Fruit fly (Drosophila melanogaster) whole organism, embryonic: Measurements from ENCODE around the gene CG7991.

ENCODE experiments used
- Atf3 ChIP-seq: fragments of 200-800 bp; sonication (Bioruptor generic); optimal IDR thresholded peaks from 3 replicates; lab custom pipeline; 2016; ENCODE audit warnings: missing biosample characterization, missing genetic modification characterization
- B-H1 ChIP-seq: fragments of 200-800 bp; sonication (Bioruptor generic); IDR thresholded peaks from 3 replicates; pipeline ENCODE4 v1.3.6; 2022; ENCODE audit warnings: missing biosample characterization, missing genetic modification characterization
- CG10543 ChIP-seq: fragments of 200-800 bp; sonication (Bioruptor generic); optimal IDR thresholded peaks from 3 replicates; lab custom pipeline; 2017; ENCODE audit warnings: missing biosample characterization, mild to moderate bottlenecking, missing genetic modification characterization, moderate library complexity
- CG11696 ChIP-seq: fragments of 200-800 bp; sonication (Bioruptor generic); IDR thresholded peaks from 2 replicates; pipeline ENCODE4 v1.3.6; 2022; ENCODE audit warnings: missing biosample characterization, missing genetic modification characterization
- CG1647 ChIP-seq: fragments of 200-800 bp; sonication (Bioruptor generic); optimal IDR thresholded peaks from 3 replicates; lab custom pipeline; 2016; ENCODE audit warnings: missing biosample characterization, missing genetic modification characterization
- CG16813 ChIP-seq: fragments of 200-800 bp; sonication (Bioruptor generic); IDR thresholded peaks from 3 replicates; pipeline ENCODE4 v1.3.6; 2022; ENCODE audit warnings: missing biosample characterization, missing genetic modification characterization; ENCODE audit not compliant: partially characterized antibody
- CG17186 ChIP-seq: fragments of 200-800 bp; sonication (Bioruptor generic); optimal IDR thresholded peaks from 3 replicates; lab custom pipeline; 2017; ENCODE audit warnings: missing biosample characterization, missing genetic modification reagents, missing genetic modification characterization
- CG18011 ChIP-seq: fragments of 200-800 bp; sonication (Bioruptor generic); optimal IDR thresholded peaks from 2 replicates; lab custom pipeline; 2017; ENCODE audit warnings: missing biosample characterization, missing genetic modification characterization, mild to moderate bottlenecking, moderate library complexity, missing genotype
- CG1832 ChIP-seq: fragments of 200-800 bp; sonication (Bioruptor generic); optimal IDR thresholded peaks from 2 replicates; lab custom pipeline; 2017; ENCODE audit warnings: missing biosample characterization, mild to moderate bottlenecking, missing genetic modification characterization, inconsistent platforms
- CG18619 ChIP-seq: fragments of 200-800 bp; sonication (Bioruptor generic); optimal IDR thresholded peaks from 3 replicates; lab custom pipeline; 2017; ENCODE audit warnings: missing biosample characterization, mild to moderate bottlenecking, missing genetic modification characterization
- CG30431 ChIP-seq: fragments of 200-800 bp; sonication (Bioruptor generic); optimal IDR thresholded peaks from 2 replicates; lab custom pipeline; 2017; ENCODE audit warnings: missing biosample characterization, missing genetic modification characterization
- CG31365 ChIP-seq: fragments of 200-800 bp; sonication (Bioruptor generic); optimal IDR thresholded peaks from 2 replicates; lab custom pipeline; 2018; ENCODE audit warnings: missing biosample characterization, mild to moderate bottlenecking, missing genetic modification characterization
- CG3847 ChIP-seq: fragments of 200-800 bp; sonication (Bioruptor generic); IDR thresholded peaks from 2 replicates; pipeline ENCODE4 v1.3.6; 2022; ENCODE audit warnings: missing biosample characterization, missing genetic modification characterization
- CG5180 ChIP-seq: fragments of 200-800 bp; sonication (Bioruptor generic); optimal IDR thresholded peaks from 3 replicates; lab custom pipeline; 2017; ENCODE audit warnings: missing biosample characterization, missing genetic modification characterization, mild to moderate bottlenecking, moderate library complexity, missing genetic modification reagents
- CG7271 ChIP-seq: fragments of 200-800 bp; sonication (Bioruptor generic); optimal IDR thresholded peaks from 2 replicates; lab custom pipeline; 2018; ENCODE audit warnings: missing biosample characterization, mild to moderate bottlenecking, missing genetic modification characterization, moderate library complexity
- CG7556 ChIP-seq: fragments of 200-800 bp; sonication (Bioruptor generic); optimal IDR thresholded peaks from 2 replicates; lab custom pipeline; 2017; ENCODE audit warnings: missing biosample characterization, mild to moderate bottlenecking, missing genetic modification characterization
- CG8089 ChIP-seq: fragments of 200-800 bp; sonication (Bioruptor generic); optimal IDR thresholded peaks from 3 replicates; lab custom pipeline; 2016; ENCODE audit warnings: missing biosample characterization, missing genetic modification characterization
- CG8944 ChIP-seq: fragments of 200-800 bp; sonication (Bioruptor generic); optimal IDR thresholded peaks from 3 replicates; lab custom pipeline; 2016; ENCODE audit warnings: missing biosample characterization, missing genetic modification characterization
- CG9817 ChIP-seq: fragments of 200-800 bp; sonication (Bioruptor generic); optimal IDR thresholded peaks from 2 replicates; lab custom pipeline; 2018; ENCODE audit warnings: missing biosample characterization, mild to moderate bottlenecking, missing genetic modification characterization, moderate library complexity
- CoRest ChIP-seq: fragments of 200-800 bp; sonication (Bioruptor generic); optimal IDR thresholded peaks from 3 replicates; lab custom pipeline; 2018; ENCODE audit warnings: missing biosample characterization, mild to moderate bottlenecking, missing genetic modification characterization, moderate library complexity
- CrebB ChIP-seq: fragments of 200-800 bp; sonication (Bioruptor generic); optimal IDR thresholded peaks from 3 replicates; lab custom pipeline; 2018; ENCODE audit warnings: missing biosample characterization, mild to moderate bottlenecking, missing genetic modification characterization
- Dip3 ChIP-seq: fragments of 200-800 bp; sonication (Bioruptor generic); optimal IDR thresholded peaks from 3 replicates; lab custom pipeline; 2016; ENCODE audit warnings: missing biosample characterization, missing genetic modification characterization
- Dp ChIP-seq: fragments of 200-800 bp; sonication (Bioruptor generic); optimal IDR thresholded peaks from 2 replicates; lab custom pipeline; 2018; ENCODE audit warnings: missing biosample characterization, mild to moderate bottlenecking, missing genetic modification characterization, moderate library complexity
- Ets97D ChIP-seq: fragments of 200-800 bp; sonication (Bioruptor generic); optimal IDR thresholded peaks from 3 replicates; lab custom pipeline; 2016; ENCODE audit warnings: missing biosample characterization, missing genetic modification characterization
- Hr78 ChIP-seq, 2 experiments: fragments of 200-800 bp in 1 of 2; fragments of >200 bp in 1 of 2; sonication (Bioruptor generic) in 1 of 2; optimal IDR thresholded peaks; 2 replicates each; lab custom pipeline; 2017 to 2019; ENCODE audit warnings: missing biosample characterization in 2 of 2, missing genetic modification characterization in 2 of 2, mild to moderate bottlenecking in 1 of 2, moderate library complexity in 1 of 2
- Kr ChIP-seq: fragments of 200-800 bp; sonication (Bioruptor generic); optimal IDR thresholded peaks from 2 replicates; lab custom pipeline; 2017; ENCODE audit warnings: missing biosample characterization, mild to moderate bottlenecking, missing genetic modification characterization
- MBD-R2 ChIP-seq: fragments of 200-800 bp; sonication (Bioruptor generic); IDR thresholded peaks from 2 replicates; pipeline ENCODE4 v1.3.6; 2022; ENCODE audit warnings: missing biosample characterization, missing genetic modification characterization
- Med ChIP-seq: fragments of 200-800 bp; sonication (Bioruptor generic); peaks from one replicate; lab custom pipeline; 2016; ENCODE audit warnings: missing biosample characterization, missing genetic modification characterization, mild to moderate bottlenecking, inconsistent platforms, moderate library complexity
- Mrtf ChIP-seq: fragments of 200-800 bp; sonication (Bioruptor generic); IDR thresholded peaks from 3 replicates; pipeline ENCODE4 v1.3.6; 2022; ENCODE audit warnings: missing biosample characterization, missing genetic modification characterization
- Oaz ChIP-seq: fragments of 200-800 bp; sonication (Bioruptor generic); IDR thresholded peaks from 2 replicates; pipeline ENCODE4 v1.3.6; 2022; ENCODE audit warnings: missing biosample characterization, missing genetic modification characterization
- Opbp ChIP-seq: fragments of 200-800 bp; sonication (Bioruptor generic); IDR thresholded peaks from 3 replicates; pipeline ENCODE4 v1.3.6; 2022; ENCODE audit warnings: missing biosample characterization, missing genetic modification characterization; ENCODE audit not compliant: partially characterized antibody
- Tbp ChIP-seq: fragments of >200 bp; optimal IDR thresholded peaks from 2 replicates; lab custom pipeline; 2018; ENCODE audit warnings: missing biosample characterization, missing genetic modification characterization
- ap ChIP-seq: fragments of 200-800 bp; sonication (Bioruptor generic); IDR thresholded peaks from 2 replicates; pipeline ENCODE4 v1.3.6; 2022; ENCODE audit warnings: missing biosample characterization, missing genetic modification characterization
- ara ChIP-seq: fragments of 200-800 bp; sonication (Bioruptor generic); IDR thresholded peaks from 2 replicates; pipeline ENCODE4 v1.3.6; 2022; ENCODE audit warnings: missing biosample characterization, missing genetic modification characterization
- crc ChIP-seq: fragments of 200-800 bp; sonication (Bioruptor generic); optimal IDR thresholded peaks from 2 replicates; lab custom pipeline; 2016; ENCODE audit warnings: missing biosample characterization, missing genetic modification characterization
- en ChIP-seq: fragments of 200-800 bp; sonication (Bioruptor generic); optimal IDR thresholded peaks from 2 replicates; lab custom pipeline; 2016; ENCODE audit warnings: missing biosample characterization, missing genetic modification characterization
- fu2 ChIP-seq: fragments of 200-800 bp; sonication (Bioruptor generic); optimal IDR thresholded peaks from 2 replicates; lab custom pipeline; 2016; ENCODE audit warnings: missing biosample characterization, missing genetic modification characterization
- gem ChIP-seq: fragments of 200-800 bp; sonication (Bioruptor generic); optimal IDR thresholded peaks from 2 replicates; lab custom pipeline; 2019; ENCODE audit warnings: missing biosample characterization, mild to moderate bottlenecking, missing genetic modification characterization, moderate library complexity
- org-1 ChIP-seq: fragments of 200-800 bp; sonication (Bioruptor generic); optimal IDR thresholded peaks from 2 replicates; lab custom pipeline; 2017; ENCODE audit warnings: missing biosample characterization, missing genetic modification characterization
- pan ChIP-seq, 4 experiments: fragments of >200 bp in 3 of 4; fragments of 200-800 bp in 1 of 4; sonication (Bioruptor generic) in 1 of 4; optimal IDR thresholded peaks in 3 of 4; IDR thresholded peaks in 1 of 4; 2 replicates each; pipeline versions ENCODE4 v1.3.6 to Lab custom; 2017 to 2022; ENCODE audit warnings: missing biosample characterization in 2 of 4, missing genetic modification characterization in 2 of 4, mixed read lengths in 1 of 4
- prd ChIP-seq, 3 experiments: fragments of >200 bp in 2 of 3; fragments of 200-800 bp in 1 of 3; sonication (Bioruptor generic) in 1 of 3; optimal IDR thresholded peaks in 2 of 3; IDR thresholded peaks in 1 of 3; 2 replicates in 2 of 3; 3 replicates in 1 of 3; pipeline versions ENCODE4 v1.3.6 to Lab custom; 2017 to 2022; ENCODE audit warnings: missing biosample characterization in 1 of 3, missing genetic modification characterization in 1 of 3
- pros ChIP-seq: fragments of 200-800 bp; sonication (Bioruptor generic); optimal IDR thresholded peaks from 3 replicates; lab custom pipeline; 2019; ENCODE audit warnings: missing biosample characterization, mild to moderate bottlenecking, missing genetic modification characterization, moderate library complexity
- run ChIP-seq: fragments of 200-800 bp; sonication (Bioruptor generic); optimal IDR thresholded peaks from 3 replicates; lab custom pipeline; 2018; ENCODE audit warnings: missing biosample characterization, mild to moderate bottlenecking, missing genetic modification characterization
- scrt ChIP-seq: fragments of 200-800 bp; sonication (Bioruptor generic); optimal IDR thresholded peaks from 2 replicates; lab custom pipeline; 2018; ENCODE audit warnings: missing biosample characterization, mild to moderate bottlenecking, missing genetic modification characterization, moderate library complexity
- sens ChIP-seq: fragments of 200-800 bp; sonication (Bioruptor generic); peaks from one replicate; lab custom pipeline; 2016; ENCODE audit warnings: missing biosample characterization, missing genetic modification characterization
- sima ChIP-seq: fragments of 200-800 bp; sonication (Bioruptor generic); optimal IDR thresholded peaks from 2 replicates; lab custom pipeline; 2016; ENCODE audit warnings: missing biosample characterization, missing genetic modification characterization
- sob ChIP-seq: fragments of 200-800 bp; sonication (Bioruptor generic); IDR thresholded peaks from 2 replicates; pipeline ENCODE4 v1.3.6; 2022; ENCODE audit warnings: missing biosample characterization, missing genetic modification characterization
- sug ChIP-seq: fragments of 200-800 bp; optimal IDR thresholded peaks from 2 replicates; lab custom pipeline; 2019; ENCODE audit warnings: missing biosample characterization, mild to moderate bottlenecking, missing genetic modification characterization, moderate library complexity
- ttk ChIP-seq: fragments of 200-800 bp; sonication (Bioruptor generic); IDR thresholded peaks from 2 replicates; pipeline ENCODE4 v2.1.2; 2022; ENCODE audit warnings: missing biosample characterization, missing genetic modification characterization
- unc-4 ChIP-seq: fragments of 200-800 bp; sonication (Bioruptor generic); IDR thresholded peaks from 2 replicates; pipeline ENCODE4 v1.3.6; 2022; ENCODE audit warnings: missing biosample characterization, missing genetic modification characterization; ENCODE audit not compliant: partially characterized antibody

CG7991 gene

DNA sequence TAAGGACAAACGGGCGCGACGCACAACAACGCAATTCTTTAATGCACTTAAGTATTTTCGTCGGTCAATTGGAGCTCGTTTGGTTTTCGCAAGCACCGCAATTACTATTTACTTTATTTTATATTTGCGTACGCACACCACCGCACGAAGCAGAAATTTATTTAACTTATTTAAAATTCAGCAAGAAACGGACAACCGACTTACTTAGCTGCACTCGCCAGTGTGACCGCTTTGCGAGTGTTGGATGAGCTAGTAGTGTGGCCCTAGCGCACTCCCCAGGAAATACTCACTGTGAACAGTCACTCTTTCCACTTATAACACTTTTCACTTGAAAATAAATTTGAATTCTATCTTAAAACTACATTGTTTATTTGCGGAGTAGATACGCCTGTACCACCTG, 56.4 kb downstream of the CG7991 start, which contains the start of gene drpr (continued):
- TF ChIP-seq crc (GFP tag; lab: Kevin White, UChicago) (no peak), prd (optimal IDR thresholded peaks at IDR 0.05; lab: Kevin White, UChicago) (no peak), prd (GFP tag; IDR thresholded peaks at IDR 0.05; lab: Robert Waterston, UW) (no peak), Hr78 (GFP tag; optimal IDR thresholded peaks at IDR 0.05; lab: Kevin White, UChicago) (no peak), CG1647 (GFP tag; lab: Kevin White, UChicago) (no peak), B-H1 (GFP tag; lab: Robert Waterston, UW) (no peak), Mrtf (GFP tag; lab: Robert Waterston, UW) (no peak), CG10543 (GFP tag; lab: Kevin White, UChicago) (no peak), CG18011 (GFP tag; lab: Kevin White, UChicago) (no peak), ttk (no peak), Tbp (GFP tag; lab: Kevin White, UChicago) (no peak), ap (GFP tag; lab: Robert Waterston, UW) (no peak), CG8944 (no peak), sug (tag; lab: Kevin White, UChicago) (peak; percentile 22), Dp (GFP tag; lab: Kevin White, UChicago) (peak; percentile 71), CG17186 (GFP tag; lab: Kevin White, UChicago) (peak; percentile 11), en (GFP tag; lab: Kevin White, UChicago) (no peak), Med (GFP tag; lab: Kevin White, UChicago) (peak; percentile 90), sob (GFP tag; lab: Robert Waterston, UW) (0 out of 2 replicates have a peak, but pooled peaks have one; percentile 14), CG8089 (GFP tag; lab: Kevin White, UChicago) (no peak), scrt (GFP tag; lab: Kevin White, UChicago) (peak; percentile 31), CG16813 (GFP tag; lab: Robert Waterston, UW) (0 out of 3 replicates have a peak, but pooled peaks have one; percentile 38), CG30431 (no peak), sima (GFP tag; lab: Kevin White, UChicago) (no peak), CrebB (no peak), sens (peak; percentile 84), run (tag; lab: Kevin White, UChicago) (peak; percentile 16), pan (optimal IDR thresholded peaks at IDR 0.05; lab: Kevin White, UChicago) (no peak), pan (GFP tag; optimal IDR thresholded peaks at IDR 0.05 in 1 of 2, IDR thresholded peaks at IDR 0.05 in 1 of 2) (no peak), fu2 (GFP tag; lab: Kevin White, UChicago) (no peak), CG9817 (tag; lab: Kevin White, UChicago) (no peak), CoRest (tag; lab: Kevin White, UChicago) (peak; percentile 40), CG7556 (GFP tag; lab: Kevin White, UChicago) (no peak), Ets97D (GFP tag; lab: Kevin White, UChicago) (peak; percentile 68), gem (peak; percentile 11), Oaz (GFP tag; lab: Robert Waterston, UW) (no peak), Dip3 (no peak), CG18619 (GFP tag; lab: Kevin White, UChicago) (no peak), unc-4 (GFP tag; lab: Robert Waterston, UW) (no peak), Kr (no peak), CG1832 (GFP tag; lab: Kevin White, UChicago) (no peak), Opbp (GFP tag; lab: Robert Waterston, UW) (no peak), ara (no peak), MBD-R2 (GFP tag; lab: Robert Waterston, UW) (peak; percentile 86), CG31365 (tag; lab: Kevin White, UChicago) (no peak), CG5180 (GFP tag; lab: Kevin White, UChicago) (no peak), org-1 (GFP tag; lab: Kevin White, UChicago) (no peak), CG7271 (tag; lab: Kevin White, UChicago) (no peak), pros (no peak), CG11696 (GFP tag; lab: Robert Waterston, UW) (no peak), CG3847 (GFP tag; lab: Robert Waterston, UW) (no peak), Atf3 (no peak)
